Fruit fly (Drosophila melanogaster) whole organism, prepupa: Measurements from ENCODE around the gene CG32379.

ENCODE experiments used
- CG7368 ChIP-seq: fragments of 200-800 bp; sonication (Bioruptor generic); optimal IDR thresholded peaks from 3 replicates; lab custom pipeline; 2016; ENCODE audit warnings: missing biosample characterization, missing genetic modification characterization
- Sox14 ChIP-seq: fragments of 200-800 bp; sonication (Bioruptor generic); optimal IDR thresholded peaks from 3 replicates; lab custom pipeline; 2016; ENCODE audit warnings: missing biosample characterization, missing genetic modification characterization

DNA sequence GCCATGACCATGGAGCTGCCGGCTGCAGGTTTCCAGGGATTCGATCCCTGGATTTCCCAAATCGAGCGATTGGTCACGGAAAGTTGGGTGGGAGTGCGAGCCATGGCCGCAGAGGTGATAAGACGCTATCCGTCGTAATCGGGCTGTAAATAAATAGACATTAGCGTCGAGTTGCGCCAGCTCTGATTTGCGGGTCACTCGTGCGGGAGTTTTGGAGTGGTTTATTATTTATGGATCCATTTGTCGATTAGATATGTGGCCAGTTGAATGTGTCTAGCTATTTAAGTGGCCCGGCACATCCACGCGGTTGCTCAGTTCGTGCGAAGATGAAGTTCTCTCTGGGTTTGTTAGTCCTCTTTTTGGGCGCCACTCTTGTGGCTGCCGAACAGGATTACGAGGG lies 1.8 kb downstream of the CG32379 start, which contains the start of gene CG8562:
- TF ChIP-seq CG7368: no peak
- no peak for TF ChIP-seq Sox14 (GFP tag; lab: Kevin White, UChicago)
